Fruit fly (Drosophila melanogaster) whole organism, embryonic: ENCODE results near the gene CG11155.

Experiments
- Ada2b ChIP-seq: fragments of 200-800 bp; sonication (Bioruptor generic); IDR thresholded peaks from 2 replicates; pipeline ENCODE4 v1.3.6; 2022; ENCODE audit warnings: missing biosample characterization, missing genetic modification characterization
- Atf-2 ChIP-seq: fragments of 200-800 bp; sonication (Bioruptor generic); optimal IDR thresholded peaks from 2 replicates; lab custom pipeline; 2016; ENCODE audit warnings: missing biosample characterization, missing genetic modification characterization
- BEAF-32 ChIP-seq: fragments of 200-800 bp; sonication (Bioruptor generic); optimal IDR thresholded peaks from 3 replicates; lab custom pipeline; 2017; ENCODE audit warnings: missing biosample characterization, missing genetic modification characterization, mild to moderate bottlenecking, moderate library complexity, missing genetic modification reagents
- CG1024 ChIP-seq: fragments of 200-800 bp; sonication (Bioruptor generic); IDR thresholded peaks from 2 replicates; pipeline ENCODE4 v1.3.6; 2022; ENCODE audit warnings: missing biosample characterization, missing genetic modification characterization
- CG10267 ChIP-seq: fragments of 200-800 bp; sonication (Bioruptor generic); optimal IDR thresholded peaks from 2 replicates; lab custom pipeline; 2018; ENCODE audit warnings: missing biosample characterization, mild to moderate bottlenecking, missing genetic modification characterization, moderate library complexity
- CG10321 ChIP-seq: fragments of 200-800 bp; sonication (Bioruptor generic); IDR thresholded peaks from 2 replicates; pipeline ENCODE4 v1.3.6; 2022; ENCODE audit warnings: missing biosample characterization, missing genetic modification characterization
- CG11723 ChIP-seq: fragments of 200-800 bp; sonication (Bioruptor generic); optimal IDR thresholded peaks from 2 replicates; lab custom pipeline; 2017; ENCODE audit warnings: missing biosample characterization, mild to moderate bottlenecking, missing genetic modification characterization
- CG12942 ChIP-seq: fragments of 200-800 bp; sonication (Bioruptor generic); optimal IDR thresholded peaks from 3 replicates; lab custom pipeline; 2016; ENCODE audit warnings: missing biosample characterization, missing genetic modification characterization
- CG1602 ChIP-seq: fragments of 200-800 bp; sonication (Bioruptor generic); optimal IDR thresholded peaks from 3 replicates; lab custom pipeline; 2016; ENCODE audit warnings: missing biosample characterization, missing genetic modification characterization
- CG1603 ChIP-seq: fragments of 200-800 bp; sonication (Bioruptor generic); optimal IDR thresholded peaks from 2 replicates; lab custom pipeline; 2019; ENCODE audit warnings: missing biosample characterization, mild to moderate bottlenecking, missing genetic modification characterization, moderate library complexity
- CG16779 ChIP-seq: fragments of 200-800 bp; sonication (Bioruptor generic); IDR thresholded peaks from 2 replicates; pipeline ENCODE4 v1.3.6; 2022; ENCODE audit warnings: missing biosample characterization, missing genetic modification characterization
- CG16815 ChIP-seq: fragments of 200-800 bp; sonication (Bioruptor generic); optimal IDR thresholded peaks from 3 replicates; lab custom pipeline; 2017; ENCODE audit warnings: missing biosample characterization, mild to moderate bottlenecking, missing genetic modification characterization
- CG16863 ChIP-seq: fragments of 200-800 bp; sonication (Bioruptor generic); optimal IDR thresholded peaks from 3 replicates; lab custom pipeline; 2016; ENCODE audit warnings: missing biosample characterization, missing genetic modification characterization
- CG17385 ChIP-seq: fragments of 200-800 bp; sonication (Bioruptor generic); optimal IDR thresholded peaks from 3 replicates; lab custom pipeline; 2018; ENCODE audit warnings: missing biosample characterization, mild to moderate bottlenecking, missing genetic modification characterization
- CG17568 ChIP-seq: fragments of 200-800 bp; sonication (Bioruptor generic); optimal IDR thresholded peaks from 2 replicates; lab custom pipeline; 2018; ENCODE audit warnings: missing biosample characterization, mild to moderate bottlenecking, missing genetic modification characterization, moderate library complexity
- CG17802 ChIP-seq: fragments of 200-800 bp; sonication (Bioruptor generic); optimal IDR thresholded peaks from 2 replicates; lab custom pipeline; 2018; ENCODE audit warnings: missing biosample characterization, mild to moderate bottlenecking, missing genetic modification characterization, moderate library complexity
- CG2120 ChIP-seq: fragments of 200-800 bp; sonication (Bioruptor generic); optimal IDR thresholded peaks from 3 replicates; lab custom pipeline; 2016; ENCODE audit warnings: missing biosample characterization, missing genetic modification characterization
- CG2889 ChIP-seq: fragments of 200-800 bp; sonication (Bioruptor generic); IDR thresholded peaks from 3 replicates; pipeline ENCODE4 v1.3.6; 2022; ENCODE audit warnings: missing biosample characterization, missing genetic modification characterization
- CG32532 ChIP-seq: fragments of 200-800 bp; sonication (Bioruptor generic); IDR thresholded peaks from 2 replicates; pipeline ENCODE4 v1.3.6; 2022; ENCODE audit warnings: missing biosample characterization, missing genetic modification characterization
- CG33213 ChIP-seq: fragments of 200-800 bp; sonication (Bioruptor generic); optimal IDR thresholded peaks from 3 replicates; lab custom pipeline; 2016; ENCODE audit warnings: missing biosample characterization, missing genetic modification characterization
- CG4424 ChIP-seq: fragments of 200-800 bp; sonication (Bioruptor generic); optimal IDR thresholded peaks from 3 replicates; lab custom pipeline; 2016; ENCODE audit warnings: missing biosample characterization, missing genetic modification characterization
- CG4820 ChIP-seq: fragments of 200-800 bp; sonication (Bioruptor generic); optimal IDR thresholded peaks from 3 replicates; lab custom pipeline; 2016; ENCODE audit warnings: missing biosample characterization, missing genetic modification characterization
- CG7786 ChIP-seq: fragments of 200-800 bp; sonication (Bioruptor generic); optimal IDR thresholded peaks from 2 replicates; lab custom pipeline; 2016; ENCODE audit warnings: missing biosample characterization, missing genetic modification characterization
- CG8290 ChIP-seq, 3 experiments: fragments of 200-800 bp; sonication (Bioruptor generic); optimal IDR thresholded peaks; 2 replicates each; lab custom pipeline; 2016 to 2019; ENCODE audit warnings: missing biosample characterization in 3 of 3, missing genetic modification characterization in 3 of 3, mild to moderate bottlenecking in 2 of 3, moderate library complexity in 1 of 3
- CG9215 ChIP-seq: fragments of 200-800 bp; sonication (Bioruptor generic); IDR thresholded peaks from 2 replicates; pipeline ENCODE4 v1.3.6; 2022; ENCODE audit warnings: missing biosample characterization, missing genetic modification characterization
- CG9437 ChIP-seq: fragments of 200-800 bp; sonication (Bioruptor generic); optimal IDR thresholded peaks from 2 replicates; lab custom pipeline; 2018; ENCODE audit warnings: missing biosample characterization, mild to moderate bottlenecking, missing genetic modification characterization
- Chrac-16 ChIP-seq: fragments of 200-800 bp; sonication (Bioruptor generic); optimal IDR thresholded peaks from 3 replicates; lab custom pipeline; 2016; ENCODE audit warnings: missing biosample characterization, missing genetic modification characterization
- Lhr ChIP-seq: fragments of 200-800 bp; sonication (Bioruptor generic); optimal IDR thresholded peaks from 3 replicates; lab custom pipeline; 2017; ENCODE audit warnings: mild to moderate bottlenecking, missing biosample characterization, missing genetic modification reagents, missing genetic modification characterization
- Mad ChIP-seq: fragments of 200-800 bp; sonication (Bioruptor generic); optimal IDR thresholded peaks from 2 replicates; lab custom pipeline; 2016; ENCODE audit warnings: missing biosample characterization, missing genetic modification characterization
- Optix ChIP-seq: fragments of 200-800 bp; sonication (Bioruptor generic); IDR thresholded peaks from 3 replicates; pipeline ENCODE4 v1.3.6; 2022; ENCODE audit warnings: missing biosample characterization, missing genetic modification characterization
- Pdp1 ChIP-seq, 2 experiments: fragments of 200-800 bp; sonication (Bioruptor generic); optimal IDR thresholded peaks; 3 replicates each; lab custom pipeline; 2016; ENCODE audit warnings: missing biosample characterization in 2 of 2, missing genetic modification characterization in 2 of 2, mild to moderate bottlenecking in 1 of 2, moderate library complexity in 1 of 2
- Sox100B ChIP-seq: fragments of 200-800 bp; sonication (Bioruptor generic); optimal IDR thresholded peaks from 3 replicates; lab custom pipeline; 2018; ENCODE audit warnings: missing biosample characterization, mild to moderate bottlenecking, missing genetic modification characterization
- Sry-β ChIP-seq: fragments of 200-800 bp; sonication (Bioruptor generic); optimal IDR thresholded peaks from 2 replicates; lab custom pipeline; 2018; ENCODE audit warnings: missing biosample characterization, mild to moderate bottlenecking, missing genetic modification characterization, moderate library complexity
- Sry-δ ChIP-seq: fragments of 200-800 bp; sonication (Bioruptor generic); optimal IDR thresholded peaks from 2 replicates; lab custom pipeline; 2016; ENCODE audit warnings: missing biosample characterization, missing genetic modification characterization
- Xbp1 ChIP-seq: fragments of 200-800 bp; sonication (Bioruptor generic); optimal IDR thresholded peaks from 3 replicates; lab custom pipeline; 2016; ENCODE audit warnings: missing biosample characterization, mild to moderate bottlenecking, missing genetic modification characterization
- az2 ChIP-seq: fragments of 200-800 bp; sonication (Bioruptor generic); optimal IDR thresholded peaks from 3 replicates; lab custom pipeline; 2016; ENCODE audit warnings: missing biosample characterization, missing genetic modification characterization
- gfzf ChIP-seq: fragments of 200-800 bp; sonication (Bioruptor generic); optimal IDR thresholded peaks from 2 replicates; lab custom pipeline; 2016; ENCODE audit warnings: missing biosample characterization, mild to moderate bottlenecking, missing genetic modification characterization, moderate library complexity
- hb ChIP-seq: fragments of 200-800 bp; sonication (Bioruptor generic); IDR thresholded peaks from 3 replicates; pipeline ENCODE4 v1.3.6; 2022; ENCODE audit warnings: missing biosample characterization, missing genetic modification characterization; ENCODE audit not compliant: partially characterized antibody
- jumu ChIP-seq: fragments of 200-800 bp; sonication (Bioruptor generic); optimal IDR thresholded peaks from 3 replicates; lab custom pipeline; 2016; ENCODE audit warnings: missing biosample characterization, missing genetic modification characterization
- lola ChIP-seq, 3 experiments: fragments of >200 bp in 2 of 3; fragments of 200-800 bp in 1 of 3; sonication (Bioruptor generic) in 1 of 3; optimal IDR thresholded peaks; 2 replicates each; lab custom pipeline; 2017 to 2019; ENCODE audit warnings: missing biosample characterization in 3 of 3, missing genetic modification characterization in 3 of 3, mild to moderate bottlenecking in 1 of 3, moderate library complexity in 1 of 3
- luna ChIP-seq: fragments of 200-800 bp; sonication (Bioruptor generic); optimal IDR thresholded peaks from 2 replicates; lab custom pipeline; 2016; ENCODE audit warnings: missing biosample characterization, missing genetic modification characterization
- mam ChIP-seq: fragments of 200-800 bp; sonication (Bioruptor generic); optimal IDR thresholded peaks from 3 replicates; lab custom pipeline; 2016; ENCODE audit warnings: missing biosample characterization, missing genetic modification characterization
- pfk ChIP-seq: fragments of 200-800 bp; sonication (Bioruptor generic); optimal IDR thresholded peaks from 2 replicates; lab custom pipeline; 2018; ENCODE audit warnings: missing biosample characterization, mild to moderate bottlenecking, missing genetic modification characterization, moderate library complexity
- phol ChIP-seq: fragments of 200-800 bp; sonication (Bioruptor generic); optimal IDR thresholded peaks from 3 replicates; lab custom pipeline; 2018; ENCODE audit warnings: missing biosample characterization, mild to moderate bottlenecking, missing genetic modification characterization, moderate library complexity
- pzg ChIP-seq: fragments of 200-800 bp; sonication (Bioruptor generic); optimal IDR thresholded peaks from 3 replicates; lab custom pipeline; 2018; ENCODE audit warnings: missing biosample characterization, mild to moderate bottlenecking, missing genetic modification characterization, moderate library complexity
- row ChIP-seq: fragments of 200-800 bp; sonication (Bioruptor generic); IDR thresholded peaks from 3 replicates; pipeline ENCODE4 v1.3.6; 2022; ENCODE audit warnings: missing biosample characterization, missing genetic modification characterization
- sens ChIP-seq: fragments of 200-800 bp; sonication (Bioruptor generic); peaks from one replicate; lab custom pipeline; 2016; ENCODE audit warnings: missing biosample characterization, missing genetic modification characterization
- trem ChIP-seq: fragments of 200-800 bp; optimal IDR thresholded peaks from 3 replicates; lab custom pipeline; 2019; ENCODE audit warnings: missing biosample characterization, mild to moderate bottlenecking, missing genetic modification characterization, moderate library complexity
- vnd ChIP-seq: fragments of 200-800 bp; sonication (Bioruptor generic); IDR thresholded peaks from 3 replicates; pipeline ENCODE4 v1.3.6; 2022; ENCODE audit warnings: missing biosample characterization, missing genetic modification characterization; ENCODE audit not compliant: partially characterized antibody
- wek ChIP-seq: fragments of 200-800 bp; sonication (Bioruptor generic); optimal IDR thresholded peaks from 3 replicates; lab custom pipeline; 2018; ENCODE audit warnings: missing biosample characterization, mild to moderate bottlenecking, missing genetic modification characterization, moderate library complexity

Gene CG11155

dm6 chr4:1181591-1182125, 55.3 kb downstream of the CG11155 start, which contains the start of gene pho (continued):
- peak; percentile 34 for TF ChIP-seq CG16815 (GFP tag; lab: Kevin White, UChicago)
- TF ChIP-seq Atf-2 = peak; percentile 8
- peak; percentile 33 for TF ChIP-seq mam (GFP tag; lab: Kevin White, UChicago)
- no peak for TF ChIP-seq vnd (GFP tag; lab: Robert Waterston, UW)
- TF ChIP-seq CG33213 (GFP tag; lab: Kevin White, UChicago) = peak; percentile 88
- peak; percentile 96 for TF ChIP-seq CG17802 (tag; lab: Kevin White, UChicago)
- peak; percentile 97 for TF ChIP-seq CG11723 (GFP tag; lab: Kevin White, UChicago)
- no peak for TF ChIP-seq luna (GFP tag; lab: Kevin White, UChicago)
- TF ChIP-seq pfk (GFP tag; lab: Kevin White, UChicago) = peak; percentile 80
- peak; percentile 92 for TF ChIP-seq CG1024
- TF ChIP-seq CG9215 (GFP tag; lab: Robert Waterston, UW) = no peak
- no peak for TF ChIP-seq CG16779 (GFP tag; lab: Robert Waterston, UW)
- TF ChIP-seq CG4820 (GFP tag; lab: Kevin White, UChicago) = peak; percentile 38
- no peak for TF ChIP-seq Ada2b (GFP tag; lab: Robert Waterston, UW)
- peak; percentile 58 for TF ChIP-seq BEAF-32
- no peak for TF ChIP-seq az2
- TF ChIP-seq Chrac-16 (GFP tag; lab: Kevin White, UChicago) = peak; percentile 5
- TF ChIP-seq trem (tag; lab: Kevin White, UChicago) = peak; percentile 9
- TF ChIP-seq CG16863 = peak; percentile 10
- peak; percentile 12 for TF ChIP-seq CG1602 (GFP tag; lab: Kevin White, UChicago)
- peak; percentile 73 for TF ChIP-seq phol (tag; lab: Kevin White, UChicago)
- no peak for TF ChIP-seq jumu (GFP tag; lab: Kevin White, UChicago)
- peak; percentile 85 for TF ChIP-seq wek (GFP tag; lab: Kevin White, UChicago)
- peak; percentile 9 for TF ChIP-seq Sry-β (GFP tag; lab: Kevin White, UChicago)
- peak; percentile 80 for TF ChIP-seq CG1603 (tag; lab: Kevin White, UChicago)
- no peak for TF ChIP-seq CG17568 (GFP tag; lab: Kevin White, UChicago)
- peak; percentile 95 for TF ChIP-seq Lhr
- peak; percentile 81 for TF ChIP-seq sens
- peak; percentile 53 for TF ChIP-seq Xbp1
- TF ChIP-seq Pdp1 (GFP tag; optimal IDR thresholded peaks at IDR 0.05; lab: Kevin White, UChicago) = peak in 1 of 2 experiments; percentile 37
- no peak for TF ChIP-seq CG17385 (GFP tag; lab: Kevin White, UChicago)
- TF ChIP-seq CG2889 (GFP tag; lab: Robert Waterston, UW) = no peak
- peak; percentile 56 for TF ChIP-seq Sry-δ
- peak; percentile 9 for TF ChIP-seq CG9437 (GFP tag; lab: Kevin White, UChicago)
- TF ChIP-seq pzg (GFP tag; lab: Kevin White, UChicago) = peak; percentile 35
- peak; percentile 21 for TF ChIP-seq CG12942 (GFP tag; lab: Kevin White, UChicago)
- peak; percentile 37 for TF ChIP-seq Sox100B (GFP tag; lab: Kevin White, UChicago)
- peak; percentile 79 for TF ChIP-seq row (GFP tag; lab: Robert Waterston, UW)
- peak; percentile 40 for TF ChIP-seq gfzf (GFP tag; lab: Kevin White, UChicago)
- no peak for TF ChIP-seq hb (GFP tag; lab: Robert Waterston, UW)
- TF ChIP-seq Mad (GFP tag; lab: Kevin White, UChicago) = peak; percentile 3
- TF ChIP-seq CG32532 (GFP tag; lab: Robert Waterston, UW) = no peak
- peak in 2 of 3 experiments; percentile 47 to 89 for TF ChIP-seq lola (GFP tag; optimal IDR thresholded peaks at IDR 0.05; lab: Kevin White, UChicago)
- no peak for TF ChIP-seq Optix
- TF ChIP-seq CG7786 = peak; percentile 8
- TF ChIP-seq CG2120 (GFP tag; lab: Kevin White, UChicago) = peak; percentile 43
- TF ChIP-seq CG4424 (GFP tag; lab: Kevin White, UChicago) = peak; percentile 26
- TF ChIP-seq CG10321 (GFP tag; lab: Robert Waterston, UW) = no peak
- TF ChIP-seq CG10267 (tag; lab: Kevin White, UChicago) = peak; percentile 14
- TF ChIP-seq CG8290 (GFP tag; optimal IDR thresholded peaks at IDR 0.05; lab: Kevin White, UChicago) = peak; percentile 73
- TF ChIP-seq CG8290 (tag; optimal IDR thresholded peaks at IDR 0.05; lab: Kevin White, UChicago) = peak in 1 of 2 experiments; percentile 59
